Fruit fly (Drosophila melanogaster) whole organism, embryonic: ENCODE data around the gene tank.
A peak's percentile ranks its signal among the peaks of the same experiment; 100 is the strongest.

Source experiments
- B-H2 ChIP-seq: fragments of 200-800 bp; sonication (Bioruptor generic); optimal IDR thresholded peaks from 2 replicates; lab custom pipeline; 2018; ENCODE audit warnings: missing biosample characterization, mild to moderate bottlenecking, missing genetic modification characterization
- CG10274 ChIP-seq: fragments of 200-800 bp; sonication (Bioruptor generic); optimal IDR thresholded peaks from 3 replicates; lab custom pipeline; 2017; ENCODE audit warnings: missing biosample characterization, mild to moderate bottlenecking, missing genetic modification characterization
- CG10431 ChIP-seq: fragments of 200-800 bp; sonication (Bioruptor generic); optimal IDR thresholded peaks from 3 replicates; lab custom pipeline; 2018; ENCODE audit warnings: missing biosample characterization, mild to moderate bottlenecking, missing genetic modification characterization
- CG10462 ChIP-seq: fragments of 200-800 bp; sonication (Bioruptor generic); optimal IDR thresholded peaks from 2 replicates; lab custom pipeline; 2016; ENCODE audit warnings: missing biosample characterization, missing genetic modification characterization
- CG12236 ChIP-seq: fragments of 200-800 bp; sonication (Bioruptor generic); optimal IDR thresholded peaks from 2 replicates; lab custom pipeline; 2016; ENCODE audit warnings: missing biosample characterization, missing genetic modification characterization
- CG12391 ChIP-seq: fragments of 200-800 bp; sonication (Bioruptor generic); optimal IDR thresholded peaks from 3 replicates; lab custom pipeline; 2018; ENCODE audit warnings: missing biosample characterization, mild to moderate bottlenecking, missing genetic modification characterization, moderate library complexity
- CG12659 ChIP-seq: fragments of 200-800 bp; sonication (Bioruptor generic); optimal IDR thresholded peaks from 3 replicates; lab custom pipeline; 2017; ENCODE audit warnings: mild to moderate bottlenecking, missing biosample characterization, missing genetic modification reagents, missing genetic modification characterization
- CG13287 ChIP-seq: fragments of 200-800 bp; sonication (Bioruptor generic); IDR thresholded peaks from 2 replicates; pipeline ENCODE4 v1.3.6; 2022; ENCODE audit warnings: missing biosample characterization, missing genetic modification characterization; ENCODE audit not compliant: partially characterized antibody
- CG17359 ChIP-seq: fragments of 200-800 bp; sonication (Bioruptor generic); optimal IDR thresholded peaks from 3 replicates; lab custom pipeline; 2018; ENCODE audit warnings: missing biosample characterization, mild to moderate bottlenecking, missing genetic modification characterization, moderate library complexity
- CG18262 ChIP-seq: fragments of 200-800 bp; optimal IDR thresholded peaks from 3 replicates; lab custom pipeline; 2019; ENCODE audit warnings: missing biosample characterization, mild to moderate bottlenecking, missing genetic modification characterization, moderate library complexity
- CG18476 ChIP-seq: fragments of 200-800 bp; sonication (Bioruptor generic); optimal IDR thresholded peaks from 2 replicates; lab custom pipeline; 2016; ENCODE audit warnings: missing biosample characterization, mild to moderate bottlenecking, missing genetic modification characterization
- CG2116 ChIP-seq: fragments of 200-800 bp; sonication (Bioruptor generic); optimal IDR thresholded peaks from 3 replicates; lab custom pipeline; 2018; ENCODE audit warnings: missing biosample characterization, mild to moderate bottlenecking, missing genetic modification characterization
- CG33557 ChIP-seq: fragments of 200-800 bp; sonication (Bioruptor generic); optimal IDR thresholded peaks from 2 replicates; lab custom pipeline; 2019; ENCODE audit warnings: missing biosample characterization, mild to moderate bottlenecking, missing genetic modification characterization, moderate library complexity
- CG34224 ChIP-seq: fragments of 200-800 bp; sonication (Bioruptor generic); IDR thresholded peaks from 3 replicates; pipeline ENCODE4 v1.3.6; 2022; ENCODE audit warnings: missing biosample characterization, missing genetic modification characterization; ENCODE audit not compliant: partially characterized antibody
- CG7556 ChIP-seq: fragments of 200-800 bp; sonication (Bioruptor generic); optimal IDR thresholded peaks from 2 replicates; lab custom pipeline; 2017; ENCODE audit warnings: missing biosample characterization, mild to moderate bottlenecking, missing genetic modification characterization
- CG9437 ChIP-seq: fragments of 200-800 bp; sonication (Bioruptor generic); optimal IDR thresholded peaks from 2 replicates; lab custom pipeline; 2018; ENCODE audit warnings: missing biosample characterization, mild to moderate bottlenecking, missing genetic modification characterization
- CG9609 ChIP-seq: fragments of 200-800 bp; sonication (Bioruptor generic); optimal IDR thresholded peaks from 3 replicates; lab custom pipeline; 2016; ENCODE audit warnings: missing biosample characterization, missing genetic modification characterization
- CG9727 ChIP-seq: fragments of 200-800 bp; sonication (Bioruptor generic); optimal IDR thresholded peaks from 3 replicates; lab custom pipeline; 2017; ENCODE audit warnings: missing biosample characterization, mild to moderate bottlenecking, missing genetic modification characterization
- Chrac-16 ChIP-seq: fragments of 200-800 bp; sonication (Bioruptor generic); optimal IDR thresholded peaks from 3 replicates; lab custom pipeline; 2016; ENCODE audit warnings: missing biosample characterization, missing genetic modification characterization
- CkIIα-i1 ChIP-seq: fragments of 200-800 bp; sonication (Bioruptor generic); IDR thresholded peaks from 2 replicates; pipeline ENCODE4 v1.3.6; 2022; ENCODE audit warnings: missing biosample characterization, missing genetic modification characterization
- Dll ChIP-seq: fragments of 200-800 bp; sonication (Bioruptor generic); IDR thresholded peaks from 4 replicates; pipeline ENCODE4 v1.3.6; 2022; ENCODE audit warnings: missing biosample characterization, missing genetic modification characterization; ENCODE audit not compliant: partially characterized antibody
- Ets97D ChIP-seq: fragments of 200-800 bp; sonication (Bioruptor generic); optimal IDR thresholded peaks from 3 replicates; lab custom pipeline; 2016; ENCODE audit warnings: missing biosample characterization, missing genetic modification characterization
- Lim3 ChIP-seq: fragments of 200-800 bp; sonication (Bioruptor generic); IDR thresholded peaks from 2 replicates; pipeline ENCODE4 v1.3.6; 2022; ENCODE audit warnings: missing biosample characterization, missing genetic modification characterization
- Med ChIP-seq: fragments of 200-800 bp; sonication (Bioruptor generic); peaks from one replicate; lab custom pipeline; 2016; ENCODE audit warnings: missing biosample characterization, missing genetic modification characterization, mild to moderate bottlenecking, inconsistent platforms, moderate library complexity
- NK7.1 ChIP-seq: fragments of 200-800 bp; sonication (Bioruptor generic); optimal IDR thresholded peaks from 3 replicates; lab custom pipeline; 2016; ENCODE audit warnings: missing biosample characterization, missing genetic modification characterization
- Nf-YB ChIP-seq: fragments of 200-800 bp; sonication (Bioruptor generic); optimal IDR thresholded peaks from 3 replicates; lab custom pipeline; 2019; ENCODE audit warnings: missing biosample characterization, mild to moderate bottlenecking, missing genetic modification characterization, moderate library complexity
- Oaz ChIP-seq: fragments of 200-800 bp; sonication (Bioruptor generic); IDR thresholded peaks from 2 replicates; pipeline ENCODE4 v1.3.6; 2022; ENCODE audit warnings: missing biosample characterization, missing genetic modification characterization
- Opbp ChIP-seq: fragments of 200-800 bp; sonication (Bioruptor generic); IDR thresholded peaks from 3 replicates; pipeline ENCODE4 v1.3.6; 2022; ENCODE audit warnings: missing biosample characterization, missing genetic modification characterization; ENCODE audit not compliant: partially characterized antibody
- TFAM ChIP-seq: fragments of 200-800 bp; sonication (Bioruptor generic); optimal IDR thresholded peaks from 2 replicates; lab custom pipeline; 2017; ENCODE audit warnings: missing biosample characterization, missing genetic modification characterization, inconsistent platforms
- Xrp1 ChIP-seq: fragments of 200-800 bp; sonication (Bioruptor generic); IDR thresholded peaks from 2 replicates; pipeline ENCODE4 v1.3.6; 2022; ENCODE audit warnings: missing biosample characterization, missing genetic modification characterization
- YL-1 ChIP-seq: fragments of 200-800 bp; sonication (Bioruptor generic); optimal IDR thresholded peaks from 3 replicates; lab custom pipeline; 2017; ENCODE audit warnings: missing biosample characterization, mild to moderate bottlenecking, missing genetic modification characterization
- ac ChIP-seq: fragments of 200-800 bp; sonication (Bioruptor generic); optimal IDR thresholded peaks from 3 replicates; lab custom pipeline; 2017; ENCODE audit warnings: missing biosample characterization, mild to moderate bottlenecking, missing genetic modification characterization
- ap ChIP-seq: fragments of 200-800 bp; sonication (Bioruptor generic); IDR thresholded peaks from 2 replicates; pipeline ENCODE4 v1.3.6; 2022; ENCODE audit warnings: missing biosample characterization, missing genetic modification characterization
- bcd ChIP-seq: fragments of 200-800 bp; sonication (Bioruptor generic); optimal IDR thresholded peaks from 2 replicates; lab custom pipeline; 2017; ENCODE audit warnings: missing biosample characterization, mild to moderate bottlenecking, missing genetic modification characterization
- cad ChIP-seq: fragments of >200 bp; optimal IDR thresholded peaks from 2 replicates; lab custom pipeline; 2017; ENCODE audit warnings: missing biosample characterization, missing genetic modification characterization
- cato ChIP-seq: fragments of 200-800 bp; sonication (Bioruptor generic); optimal IDR thresholded peaks from 2 replicates; lab custom pipeline; 2016; ENCODE audit warnings: missing biosample characterization, missing genetic modification characterization, borderline replicate concordance
- chn ChIP-seq: fragments of 200-800 bp; sonication (Bioruptor generic); optimal IDR thresholded peaks from 2 replicates; lab custom pipeline; 2016; ENCODE audit warnings: missing biosample characterization, missing genetic modification characterization
- dm ChIP-seq: fragments of 200-800 bp; sonication (Bioruptor generic); optimal IDR thresholded peaks from 3 replicates; lab custom pipeline; 2016; ENCODE audit warnings: missing biosample characterization, missing genetic modification characterization
- dmrt99B ChIP-seq: fragments of 200-800 bp; sonication (Bioruptor generic); optimal IDR thresholded peaks from 2 replicates; lab custom pipeline; 2018; ENCODE audit warnings: missing biosample characterization, mild to moderate bottlenecking, missing genetic modification characterization, moderate library complexity
- dysf ChIP-seq: fragments of 200-800 bp; sonication (Bioruptor generic); IDR thresholded peaks from 3 replicates; pipeline ENCODE4 v1.3.6; 2022; ENCODE audit warnings: missing biosample characterization, missing genetic modification characterization
- ken ChIP-seq: fragments of 200-800 bp; sonication (Bioruptor generic); IDR thresholded peaks from 3 replicates; pipeline ENCODE4 v1.3.6; 2022; ENCODE audit warnings: missing biosample characterization, missing genetic modification characterization
- kni ChIP-seq: fragments of 200-800 bp; sonication (Bioruptor generic); optimal IDR thresholded peaks from 3 replicates; lab custom pipeline; 2017; ENCODE audit warnings: mild to moderate bottlenecking, missing biosample characterization, missing genetic modification reagents, missing genetic modification characterization
- lola ChIP-seq, 3 experiments: fragments of >200 bp in 2 of 3; fragments of 200-800 bp in 1 of 3; sonication (Bioruptor generic) in 1 of 3; optimal IDR thresholded peaks; 2 replicates each; lab custom pipeline; 2017 to 2019; ENCODE audit warnings: missing biosample characterization in 3 of 3, missing genetic modification characterization in 3 of 3, mild to moderate bottlenecking in 1 of 3, moderate library complexity in 1 of 3
- p53 ChIP-seq: fragments of 200-800 bp; sonication (Bioruptor generic); optimal IDR thresholded peaks from 2 replicates; lab custom pipeline; 2016; ENCODE audit warnings: missing biosample characterization, missing genetic modification characterization
- row ChIP-seq: fragments of 200-800 bp; sonication (Bioruptor generic); IDR thresholded peaks from 3 replicates; pipeline ENCODE4 v1.3.6; 2022; ENCODE audit warnings: missing biosample characterization, missing genetic modification characterization
- sisA ChIP-seq: fragments of 200-800 bp; sonication (Bioruptor generic); IDR thresholded peaks from 2 replicates; pipeline ENCODE4 v1.3.6; 2022; ENCODE audit warnings: missing biosample characterization, missing genetic modification characterization
- ssp ChIP-seq: fragments of 200-800 bp; sonication (Bioruptor generic); IDR thresholded peaks from 2 replicates; pipeline ENCODE4 v1.3.6; 2022; ENCODE audit warnings: missing biosample characterization, missing genetic modification characterization
- tap ChIP-seq: fragments of 200-800 bp; optimal IDR thresholded peaks from 3 replicates; lab custom pipeline; 2019; ENCODE audit warnings: missing biosample characterization, mild to moderate bottlenecking, missing genetic modification characterization, moderate library complexity

The tank gene

DNA sequence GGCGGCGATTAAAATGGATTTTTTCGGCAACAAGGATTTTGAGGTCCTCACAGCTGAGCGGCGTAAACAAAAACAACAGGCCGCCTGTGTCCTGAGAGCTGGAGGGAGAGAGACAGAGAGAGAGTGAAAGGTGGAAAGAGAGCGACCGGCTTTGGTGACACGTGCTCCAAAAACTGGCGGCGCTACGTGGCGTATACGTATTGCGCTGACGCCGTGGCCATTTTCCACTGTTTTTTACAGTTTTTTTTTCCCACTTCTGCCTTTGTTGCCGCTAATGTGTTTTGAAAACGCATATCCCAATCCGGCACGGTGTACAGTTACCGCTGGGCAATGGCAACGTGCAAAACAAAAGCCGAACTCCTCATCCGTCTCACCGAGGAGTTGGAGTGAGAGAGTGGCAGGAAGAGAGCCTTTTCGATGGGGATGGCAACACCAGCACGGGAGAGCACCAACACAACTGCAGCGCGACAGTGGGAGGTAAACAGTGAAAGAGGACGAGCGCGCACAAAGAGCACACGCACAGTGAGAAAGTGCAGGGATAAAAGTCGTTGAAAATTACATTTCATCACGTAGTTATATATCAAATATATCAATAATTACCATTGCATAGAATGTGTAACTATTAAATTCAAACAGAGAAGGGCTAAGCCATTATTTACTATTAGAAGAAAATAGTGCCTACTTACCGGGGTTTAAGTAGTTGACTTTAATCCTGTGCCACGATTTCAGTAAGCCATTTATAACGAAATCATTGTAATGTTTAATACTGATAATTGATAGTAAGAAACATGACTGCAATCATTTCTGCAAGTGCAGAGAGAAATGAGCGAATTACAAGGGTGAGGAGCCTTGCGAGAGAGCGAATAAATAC is 17.1 kb downstream of the tank start (continued):
- TF ChIP-seq CG9727 = peak; percentile 88
- TF ChIP-seq CG12391 (tag; lab: Kevin White, UChicago) = peak; percentile 61
- peak; percentile 75; the same call in 2 of the 3 replicates for TF ChIP-seq row (GFP tag; lab: Robert Waterston, UW)
- TF ChIP-seq CG10431 (GFP tag; lab: Kevin White, UChicago) = peak; percentile 2
- peak; percentile 30 for TF ChIP-seq tap
- no peak for TF ChIP-seq CG18262
- TF ChIP-seq CG10274 (GFP tag; lab: Kevin White, UChicago) = no peak
- TF ChIP-seq CG17359 (tag; lab: Kevin White, UChicago) = peak; percentile 1
- no peak for TF ChIP-seq CG12236
- no peak for TF ChIP-seq Ets97D (GFP tag; lab: Kevin White, UChicago)
- TF ChIP-seq ken (GFP tag; lab: Robert Waterston, UW) = peak; percentile 24; the same call in 1 of the 3 replicates
- TF ChIP-seq CG2116 = peak; percentile 38
- peak; percentile 25 for TF ChIP-seq Med (GFP tag; lab: Kevin White, UChicago)
- TF ChIP-seq cato (GFP tag; lab: Kevin White, UChicago) = peak; percentile 24
- TF ChIP-seq sisA (GFP tag; lab: Robert Waterston, UW) = peak; percentile 39
- TF ChIP-seq CG13287 = no peak
- no peak for TF ChIP-seq YL-1
- no peak for TF ChIP-seq cad (GFP tag; lab: Kevin White, UChicago)
- peak; percentile 10 for TF ChIP-seq CG33557 (GFP tag; lab: Kevin White, UChicago)
- TF ChIP-seq dysf (GFP tag; lab: Robert Waterston, UW) = peak; percentile 4; the same call in 1 of the 3 replicates
- no peak for TF ChIP-seq Lim3 (GFP tag; lab: Robert Waterston, UW)
- peak; percentile 64 for TF ChIP-seq CG9437 (GFP tag; lab: Kevin White, UChicago)
- no peak for TF ChIP-seq Opbp (GFP tag; lab: Robert Waterston, UW)
- no peak for TF ChIP-seq CG34224 (GFP tag; lab: Robert Waterston, UW)
- no peak for TF ChIP-seq CG7556 (GFP tag; lab: Kevin White, UChicago)
- TF ChIP-seq B-H2 (GFP tag; lab: Kevin White, UChicago) = no peak
- peak in 1 of 3 experiments; percentile 73 for TF ChIP-seq lola (GFP tag; optimal IDR thresholded peaks at IDR 0.05; lab: Kevin White, UChicago)
- no peak for TF ChIP-seq Dll (GFP tag; lab: Robert Waterston, UW)
- no peak for TF ChIP-seq CG10462 (GFP tag; lab: Kevin White, UChicago)
- no peak for TF ChIP-seq dm (GFP tag; lab: Kevin White, UChicago)
- TF ChIP-seq chn (GFP tag; lab: Kevin White, UChicago) = peak; percentile 18
- TF ChIP-seq Chrac-16 = peak; percentile 41
- peak; percentile 18 for TF ChIP-seq bcd
- no peak for TF ChIP-seq dmrt99B
- TF ChIP-seq NK7.1 (GFP tag; lab: Kevin White, UChicago) = no peak
- TF ChIP-seq ac = no peak
- TF ChIP-seq Oaz = peak; percentile 12; the same call in 1 of the 2 replicates
- TF ChIP-seq Nf-YB (GFP tag; lab: Kevin White, UChicago) = peak; percentile 38
- TF ChIP-seq Xrp1 (GFP tag; lab: Robert Waterston, UW) = peak; percentile 51
- no peak for TF ChIP-seq ap (GFP tag; lab: Robert Waterston, UW)
- TF ChIP-seq CkIIα-i1 = no peak
- no peak; the same call in 1 of the 2 replicates for TF ChIP-seq ssp (GFP tag; lab: Robert Waterston, UW)
- TF ChIP-seq kni (GFP tag; lab: Kevin White, UChicago) = no peak
- TF ChIP-seq CG18476 (GFP tag; lab: Kevin White, UChicago) = no peak
- no peak for TF ChIP-seq TFAM (GFP tag; lab: Kevin White, UChicago)
- TF ChIP-seq p53 (GFP tag; lab: Kevin White, UChicago) = no peak
- TF ChIP-seq CG12659 (GFP tag; lab: Kevin White, UChicago) = peak; percentile 64
- TF ChIP-seq CG9609 (GFP tag; lab: Kevin White, UChicago) = no peak
